Fruit fly (Drosophila melanogaster) whole organism, embryonic: Measurements from ENCODE around the gene CG10597.

ENCODE experiments used
- Atf3 ChIP-seq: fragments of 200-800 bp; sonication (Bioruptor generic); optimal IDR thresholded peaks from 3 replicates; lab custom pipeline; 2016; ENCODE audit warnings: missing biosample characterization, missing genetic modification characterization
- CG10321 ChIP-seq: fragments of 200-800 bp; sonication (Bioruptor generic); IDR thresholded peaks from 2 replicates; pipeline ENCODE4 v1.3.6; 2022; ENCODE audit warnings: missing biosample characterization, missing genetic modification characterization
- CG10366 ChIP-seq: fragments of 200-800 bp; sonication (Bioruptor generic); IDR thresholded peaks from 2 replicates; pipeline ENCODE4 v1.3.6; 2022; ENCODE audit warnings: missing biosample characterization, missing genetic modification characterization
- CG10543 ChIP-seq: fragments of 200-800 bp; sonication (Bioruptor generic); optimal IDR thresholded peaks from 3 replicates; lab custom pipeline; 2017; ENCODE audit warnings: missing biosample characterization, mild to moderate bottlenecking, missing genetic modification characterization, moderate library complexity
- CG11085 ChIP-seq: fragments of 200-800 bp; sonication (Bioruptor generic); IDR thresholded peaks from 2 replicates; pipeline ENCODE4 v1.3.6; 2022; ENCODE audit warnings: missing biosample characterization, missing genetic modification characterization
- CG12236 ChIP-seq: fragments of 200-800 bp; sonication (Bioruptor generic); optimal IDR thresholded peaks from 2 replicates; lab custom pipeline; 2016; ENCODE audit warnings: missing biosample characterization, missing genetic modification characterization
- CG12769 ChIP-seq: fragments of 200-800 bp; sonication (Bioruptor generic); optimal IDR thresholded peaks from 2 replicates; lab custom pipeline; 2019; ENCODE audit warnings: missing biosample characterization, mild to moderate bottlenecking, missing genetic modification characterization, moderate library complexity
- CG13424 ChIP-seq: fragments of 200-800 bp; sonication (Bioruptor generic); optimal IDR thresholded peaks from 2 replicates; lab custom pipeline; 2019; ENCODE audit warnings: missing biosample characterization, mild to moderate bottlenecking, missing genetic modification characterization, moderate library complexity
- CG14710 ChIP-seq: fragments of 200-800 bp; sonication (Bioruptor generic); optimal IDR thresholded peaks from 3 replicates; lab custom pipeline; 2019; ENCODE audit warnings: missing biosample characterization, mild to moderate bottlenecking, missing genetic modification characterization, moderate library complexity
- CG15011 ChIP-seq: fragments of 200-800 bp; sonication (Bioruptor generic); optimal IDR thresholded peaks from 3 replicates; lab custom pipeline; 2018; ENCODE audit warnings: missing biosample characterization, mild to moderate bottlenecking, missing genetic modification characterization
- CG1529 ChIP-seq: fragments of 200-800 bp; sonication (Bioruptor generic); optimal IDR thresholded peaks from 3 replicates; lab custom pipeline; 2018; ENCODE audit warnings: missing biosample characterization, missing genetic modification characterization
- CG16815 ChIP-seq: fragments of 200-800 bp; sonication (Bioruptor generic); optimal IDR thresholded peaks from 3 replicates; lab custom pipeline; 2017; ENCODE audit warnings: missing biosample characterization, mild to moderate bottlenecking, missing genetic modification characterization
- CG1792 ChIP-seq: fragments of 200-800 bp; sonication (Bioruptor generic); optimal IDR thresholded peaks from 2 replicates; lab custom pipeline; 2016; ENCODE audit warnings: missing biosample characterization, missing genetic modification characterization
- CG18619 ChIP-seq: fragments of 200-800 bp; sonication (Bioruptor generic); optimal IDR thresholded peaks from 3 replicates; lab custom pipeline; 2017; ENCODE audit warnings: missing biosample characterization, mild to moderate bottlenecking, missing genetic modification characterization
- CG34224 ChIP-seq: fragments of 200-800 bp; sonication (Bioruptor generic); IDR thresholded peaks from 3 replicates; pipeline ENCODE4 v1.3.6; 2022; ENCODE audit warnings: missing biosample characterization, missing genetic modification characterization; ENCODE audit not compliant: partially characterized antibody
- CG34422 ChIP-seq: fragments of 200-800 bp; sonication (Bioruptor generic); IDR thresholded peaks from 3 replicates; pipeline ENCODE4 v1.3.6; 2022; ENCODE audit warnings: missing biosample characterization, missing genetic modification characterization
- CG6765 ChIP-seq: fragments of 200-800 bp; sonication (Bioruptor generic); optimal IDR thresholded peaks from 3 replicates; lab custom pipeline; 2017; ENCODE audit warnings: missing biosample characterization, mild to moderate bottlenecking, missing genetic modification characterization
- CG7839 ChIP-seq: fragments of 200-800 bp; sonication (Bioruptor generic); optimal IDR thresholded peaks from 3 replicates; lab custom pipeline; 2018; ENCODE audit warnings: missing biosample characterization, mild to moderate bottlenecking, missing genetic modification characterization, moderate library complexity
- CG8281 ChIP-seq: fragments of 200-800 bp; sonication (Bioruptor generic); optimal IDR thresholded peaks from 2 replicates; lab custom pipeline; 2018; ENCODE audit warnings: missing biosample characterization, mild to moderate bottlenecking, missing genetic modification characterization, moderate library complexity
- CG8290 ChIP-seq, 3 experiments: fragments of 200-800 bp; sonication (Bioruptor generic); optimal IDR thresholded peaks; 2 replicates each; lab custom pipeline; 2016 to 2019; ENCODE audit warnings: missing biosample characterization in 3 of 3, missing genetic modification characterization in 3 of 3, mild to moderate bottlenecking in 2 of 3, moderate library complexity in 1 of 3
- CG8388 ChIP-seq: fragments of 200-800 bp; sonication (Bioruptor generic); optimal IDR thresholded peaks from 2 replicates; lab custom pipeline; 2019; ENCODE audit warnings: missing biosample characterization, mild to moderate bottlenecking, missing genetic modification characterization, moderate library complexity
- CG8765 ChIP-seq: fragments of 200-800 bp; sonication (Bioruptor generic); IDR thresholded peaks from 2 replicates; pipeline ENCODE4 v1.3.6; 2022; ENCODE audit warnings: missing biosample characterization, missing genetic modification characterization
- CG9437 ChIP-seq: fragments of 200-800 bp; sonication (Bioruptor generic); optimal IDR thresholded peaks from 2 replicates; lab custom pipeline; 2018; ENCODE audit warnings: missing biosample characterization, mild to moderate bottlenecking, missing genetic modification characterization
- Dek ChIP-seq: fragments of 200-800 bp; sonication (Bioruptor generic); optimal IDR thresholded peaks from 3 replicates; lab custom pipeline; 2019; ENCODE audit warnings: missing biosample characterization, mild to moderate bottlenecking, missing genetic modification characterization, moderate library complexity
- Dll ChIP-seq: fragments of 200-800 bp; sonication (Bioruptor generic); IDR thresholded peaks from 4 replicates; pipeline ENCODE4 v1.3.6; 2022; ENCODE audit warnings: missing biosample characterization, missing genetic modification characterization; ENCODE audit not compliant: partially characterized antibody
- E2f2 ChIP-seq: fragments of 200-800 bp; sonication (Bioruptor generic); IDR thresholded peaks from 2 replicates; pipeline ENCODE4 v1.3.6; 2022; ENCODE audit warnings: missing biosample characterization, missing genetic modification characterization
- Elba2 ChIP-seq: fragments of 200-800 bp; sonication (Bioruptor generic); optimal IDR thresholded peaks from 3 replicates; lab custom pipeline; 2016; ENCODE audit warnings: missing biosample characterization, missing genetic modification characterization
- Fer1 ChIP-seq: fragments of 200-800 bp; sonication (Bioruptor generic); optimal IDR thresholded peaks from 2 replicates; lab custom pipeline; 2017; ENCODE audit warnings: missing biosample characterization, mild to moderate bottlenecking, missing genetic modification characterization
- HLH3B ChIP-seq: fragments of 200-800 bp; sonication (Bioruptor generic); IDR thresholded peaks from 2 replicates; pipeline ENCODE4 v1.3.6; 2022; ENCODE audit warnings: missing biosample characterization, missing genetic modification characterization
- HmgD ChIP-seq: fragments of 200-800 bp; sonication (Bioruptor generic); optimal IDR thresholded peaks from 3 replicates; lab custom pipeline; 2016; ENCODE audit warnings: missing biosample characterization, missing genetic modification characterization
- Hmr ChIP-seq: fragments of 200-800 bp; sonication (Bioruptor generic); optimal IDR thresholded peaks from 3 replicates; lab custom pipeline; 2017; ENCODE audit warnings: mild to moderate bottlenecking, missing biosample characterization, missing genetic modification reagents, missing genetic modification characterization
- MBD-R2 ChIP-seq: fragments of 200-800 bp; sonication (Bioruptor generic); IDR thresholded peaks from 2 replicates; pipeline ENCODE4 v1.3.6; 2022; ENCODE audit warnings: missing biosample characterization, missing genetic modification characterization
- Myb ChIP-seq: fragments of 200-800 bp; sonication (Bioruptor generic); optimal IDR thresholded peaks from 2 replicates; lab custom pipeline; 2016; ENCODE audit warnings: missing biosample characterization, missing genetic modification characterization
- Oli ChIP-seq: fragments of 200-800 bp; sonication (Bioruptor generic); optimal IDR thresholded peaks from 2 replicates; lab custom pipeline; 2018; ENCODE audit warnings: missing biosample characterization, mild to moderate bottlenecking, missing genetic modification characterization, moderate library complexity
- Opbp ChIP-seq: fragments of 200-800 bp; sonication (Bioruptor generic); IDR thresholded peaks from 3 replicates; pipeline ENCODE4 v1.3.6; 2022; ENCODE audit warnings: missing biosample characterization, missing genetic modification characterization; ENCODE audit not compliant: partially characterized antibody
- Optix ChIP-seq: fragments of 200-800 bp; sonication (Bioruptor generic); IDR thresholded peaks from 3 replicates; pipeline ENCODE4 v1.3.6; 2022; ENCODE audit warnings: missing biosample characterization, missing genetic modification characterization
- Ptx1 ChIP-seq: fragments of 200-800 bp; sonication (Bioruptor generic); IDR thresholded peaks from 2 replicates; pipeline ENCODE4 v1.3.6; 2022; ENCODE audit warnings: missing biosample characterization, missing genetic modification characterization
- Side ChIP-seq: fragments of 200-800 bp; sonication (Bioruptor generic); optimal IDR thresholded peaks from 2 replicates; lab custom pipeline; 2016; ENCODE audit warnings: missing biosample characterization, missing genetic modification characterization
- Xrp1 ChIP-seq: fragments of 200-800 bp; sonication (Bioruptor generic); IDR thresholded peaks from 2 replicates; pipeline ENCODE4 v1.3.6; 2022; ENCODE audit warnings: missing biosample characterization, missing genetic modification characterization
- crc ChIP-seq: fragments of 200-800 bp; sonication (Bioruptor generic); optimal IDR thresholded peaks from 2 replicates; lab custom pipeline; 2016; ENCODE audit warnings: missing biosample characterization, missing genetic modification characterization
- dmrt11E ChIP-seq: fragments of 200-800 bp; sonication (Bioruptor generic); optimal IDR thresholded peaks from 3 replicates; lab custom pipeline; 2018; ENCODE audit warnings: missing biosample characterization, mild to moderate bottlenecking, missing genetic modification characterization, moderate library complexity
- emc ChIP-seq: fragments of 200-800 bp; sonication (Bioruptor generic); optimal IDR thresholded peaks from 2 replicates; lab custom pipeline; 2016; ENCODE audit warnings: missing biosample characterization, missing genetic modification characterization
- fu2 ChIP-seq: fragments of 200-800 bp; sonication (Bioruptor generic); optimal IDR thresholded peaks from 2 replicates; lab custom pipeline; 2016; ENCODE audit warnings: missing biosample characterization, missing genetic modification characterization
- kay ChIP-seq: fragments of 200-800 bp; sonication (Bioruptor generic); optimal IDR thresholded peaks from 2 replicates; lab custom pipeline; 2016; ENCODE audit warnings: missing biosample characterization, missing genetic modification characterization
- lbe ChIP-seq: fragments of 200-800 bp; sonication (Bioruptor generic); optimal IDR thresholded peaks from 2 replicates; lab custom pipeline; 2016; ENCODE audit warnings: missing biosample characterization, mild to moderate bottlenecking, missing genetic modification characterization
- lola ChIP-seq, 3 experiments: fragments of >200 bp in 2 of 3; fragments of 200-800 bp in 1 of 3; sonication (Bioruptor generic) in 1 of 3; optimal IDR thresholded peaks; 2 replicates each; lab custom pipeline; 2017 to 2019; ENCODE audit warnings: missing biosample characterization in 3 of 3, missing genetic modification characterization in 3 of 3, mild to moderate bottlenecking in 1 of 3, moderate library complexity in 1 of 3
- mam ChIP-seq: fragments of 200-800 bp; sonication (Bioruptor generic); optimal IDR thresholded peaks from 3 replicates; lab custom pipeline; 2016; ENCODE audit warnings: missing biosample characterization, missing genetic modification characterization
- org-1 ChIP-seq: fragments of 200-800 bp; sonication (Bioruptor generic); optimal IDR thresholded peaks from 2 replicates; lab custom pipeline; 2017; ENCODE audit warnings: missing biosample characterization, missing genetic modification characterization
- sd ChIP-seq: fragments of 200-800 bp; sonication (Bioruptor generic); optimal IDR thresholded peaks from 3 replicates; lab custom pipeline; 2018; ENCODE audit warnings: missing biosample characterization, mild to moderate bottlenecking, missing genetic modification characterization, moderate library complexity
- vvl ChIP-seq: fragments of 200-800 bp; sonication (Bioruptor generic); IDR thresholded peaks from 2 replicates; pipeline ENCODE4 v1.3.6; 2022; ENCODE audit warnings: missing biosample characterization, missing genetic modification characterization

Gene CG10597

DNA sequence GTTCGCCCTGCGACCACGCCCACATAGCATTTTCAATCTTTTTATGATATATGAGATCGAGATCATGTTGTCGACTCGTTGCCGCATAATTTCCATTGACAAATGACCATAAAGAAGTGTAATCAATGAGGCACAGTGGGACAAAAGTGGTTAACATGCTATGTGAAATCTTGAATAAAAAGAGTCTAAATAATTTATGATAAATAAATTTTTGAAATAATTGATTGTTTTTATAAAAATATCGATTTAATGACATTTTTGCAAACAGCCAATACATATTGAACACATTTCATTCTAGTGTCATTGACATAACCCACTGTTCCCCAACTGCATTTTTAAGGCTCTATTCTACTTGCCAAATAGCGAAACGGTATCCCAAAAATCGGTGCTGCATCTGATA lies 43.3 kb downstream of the CG10597 start (continued):
- TF ChIP-seq sd (tag; lab: Kevin White, UChicago) (no peak), Atf3 (no peak), Xrp1 (GFP tag; lab: Robert Waterston, UW) (peak; percentile 50; the same call in 1 of the 2 replicates), CG34422 (GFP tag; lab: Robert Waterston, UW) (no peak), CG15011 (GFP tag; lab: Kevin White, UChicago) (no peak), Ptx1 (GFP tag; lab: Robert Waterston, UW) (peak; percentile 40; the same call in 1 of the 2 replicates), Dll (GFP tag; lab: Robert Waterston, UW) (no peak), HLH3B (GFP tag; lab: Robert Waterston, UW) (peak; percentile 29; the same call in 1 of the 2 replicates), CG7839 (tag; lab: Kevin White, UChicago) (peak; percentile 22), CG1792 (GFP tag; lab: Kevin White, UChicago) (no peak), CG8765 (no peak), CG10321 (GFP tag; lab: Robert Waterston, UW) (no peak), CG11085 (GFP tag; lab: Robert Waterston, UW) (no peak), kay (GFP tag; lab: Kevin White, UChicago) (no peak), Oli (peak; percentile 54), CG14710 (tag; lab: Kevin White, UChicago) (no peak), crc (GFP tag; lab: Kevin White, UChicago) (no peak), CG16815 (GFP tag; lab: Kevin White, UChicago) (no peak), CG12236 (GFP tag; lab: Kevin White, UChicago) (no peak), Optix (GFP tag; lab: Robert Waterston, UW) (no peak), lbe (no peak), org-1 (no peak), CG10366 (GFP tag; lab: Robert Waterston, UW) (no peak), CG18619 (GFP tag; lab: Kevin White, UChicago) (no peak), Myb (GFP tag; lab: Kevin White, UChicago) (no peak), CG13424 (no peak), CG10543 (GFP tag; lab: Kevin White, UChicago) (no peak), Elba2 (GFP tag; lab: Kevin White, UChicago) (no peak), CG12769 (tag; lab: Kevin White, UChicago) (no peak), CG9437 (GFP tag; lab: Kevin White, UChicago) (no peak), CG6765 (GFP tag; lab: Kevin White, UChicago) (no peak), vvl (GFP tag; lab: Robert Waterston, UW) (no peak), CG1529 (GFP tag; lab: Kevin White, UChicago) (no peak), emc (GFP tag; lab: Kevin White, UChicago) (no peak), dmrt11E (no peak), mam (GFP tag; lab: Kevin White, UChicago) (no peak), Opbp (no peak), Dek (tag; lab: Kevin White, UChicago) (no peak), CG34224 (GFP tag; lab: Robert Waterston, UW) (no peak), CG8290 (GFP tag; optimal IDR thresholded peaks at IDR 0.05; lab: Kevin White, UChicago) (no peak), CG8290 (tag; optimal IDR thresholded peaks at IDR 0.05; lab: Kevin White, UChicago) (no peak), E2f2 (GFP tag; lab: Robert Waterston, UW) (0 out of 2 replicates have a peak, but pooled peaks have one; percentile 12), Hmr (no peak), Side (no peak), MBD-R2 (no peak), CG8281 (tag; lab: Kevin White, UChicago) (no peak), Fer1 (GFP tag; lab: Kevin White, UChicago) (no peak), fu2 (no peak), CG8388 (GFP tag; lab: Kevin White, UChicago) (peak; percentile 11), lola (GFP tag; optimal IDR thresholded peaks at IDR 0.05; lab: Kevin White, UChicago) (no peak), HmgD (GFP tag; lab: Kevin White, UChicago) (no peak)
